Worm (Caenorhabditis elegans): ENCODE results near the gene sec-6.
A peak's percentile ranks its signal among the peaks of the same experiment; 100 is the strongest.

ce11 chrII:5378239-5378521 lies 18.8 kb downstream of the sec-6 start:
- TF ChIP-seq zag-1 (tag; optimal IDR thresholded peaks at IDR 0.05) = no peak
- TF ChIP-seq nhr-12 (tag; optimal IDR thresholded peaks at IDR 0.05) = no peak
- no peak for TF ChIP-seq nhr-77 (tag; optimal IDR thresholded peaks at IDR 0.05)
- no peak for TF ChIP-seq snpc-4 (tag; optimal IDR thresholded peaks at IDR 0.05)
- peak; percentile 49 for TF ChIP-seq nhr-129 (tag; optimal IDR thresholded peaks at IDR 0.05)
- TF ChIP-seq unc-55 (GFP tag; optimal IDR thresholded peaks at IDR 0.05) = no peak
- TF ChIP-seq nhr-11 (tag; optimal IDR thresholded peaks at IDR 0.05) = no peak

All from whole organism, L2 larva.